Worm (Caenorhabditis elegans): Measurements from ENCODE around the gene sart-3.
A peak's percentile ranks its signal among the peaks of the same experiment; 100 is the strongest.

Gene sart-3

DNA sequence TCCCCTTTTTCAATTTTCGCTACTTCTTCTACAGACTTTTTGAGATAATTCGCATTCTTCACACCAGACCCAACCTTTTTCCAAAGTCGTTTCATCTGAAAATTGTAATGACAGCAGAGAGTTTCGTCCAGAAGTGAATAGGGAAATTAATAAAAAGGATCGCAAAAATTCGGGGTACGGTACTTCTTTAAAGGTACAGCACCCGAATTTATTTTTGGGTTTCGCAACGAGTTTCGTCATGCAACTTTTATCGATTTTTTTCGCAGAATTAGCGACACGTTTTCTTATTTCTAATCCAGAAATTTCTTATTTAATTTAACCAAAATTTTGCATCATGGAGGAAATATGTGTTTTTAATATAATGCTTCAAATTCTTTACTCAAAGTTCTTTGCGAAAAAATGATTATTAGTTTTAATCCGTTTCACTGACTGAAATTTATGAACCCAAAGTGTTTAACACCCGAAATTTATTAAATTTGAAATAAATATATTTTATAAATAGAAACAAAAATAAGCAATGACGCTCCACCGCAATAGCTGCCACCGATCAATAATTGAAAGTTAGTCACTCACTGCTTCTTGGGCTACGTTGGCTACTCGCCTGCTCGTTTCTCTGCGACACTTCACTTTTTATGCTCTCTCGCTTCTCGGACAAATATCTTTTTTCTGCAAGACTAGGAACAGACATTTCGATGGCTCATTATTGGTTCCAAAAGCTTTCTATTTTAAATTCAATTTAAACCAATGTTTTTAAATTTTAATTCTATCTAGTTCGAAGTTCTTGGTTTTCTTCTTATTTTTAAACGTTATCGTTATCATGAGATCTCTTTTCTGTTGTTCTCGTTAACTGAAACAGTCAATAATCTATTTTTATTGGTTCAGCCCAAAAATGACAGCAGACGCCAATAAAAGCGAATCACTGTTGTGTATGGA, 34.3 kb downstream of the sart-3 start, which contains the start of the genes B0035.15 and dnj-1 (continued):
- TF ChIP-seq C16A3.4 (tag; optimal IDR thresholded peaks at IDR 0.05) (peak; percentile 30), snu-23 (GFP tag; optimal IDR thresholded peaks at IDR 0.05) (peak; percentile 30), elt-2 (tag; optimal IDR thresholded peaks at IDR 0.05) (no peak), unc-130 (tag; optimal IDR thresholded peaks at IDR 0.05) (peak; percentile 16), ceh-90 (tag; optimal IDR thresholded peaks at IDR 0.05) (no peak), efl-3 (GFP tag; optimal IDR thresholded peaks at IDR 0.05) (no peak)

DNA sequence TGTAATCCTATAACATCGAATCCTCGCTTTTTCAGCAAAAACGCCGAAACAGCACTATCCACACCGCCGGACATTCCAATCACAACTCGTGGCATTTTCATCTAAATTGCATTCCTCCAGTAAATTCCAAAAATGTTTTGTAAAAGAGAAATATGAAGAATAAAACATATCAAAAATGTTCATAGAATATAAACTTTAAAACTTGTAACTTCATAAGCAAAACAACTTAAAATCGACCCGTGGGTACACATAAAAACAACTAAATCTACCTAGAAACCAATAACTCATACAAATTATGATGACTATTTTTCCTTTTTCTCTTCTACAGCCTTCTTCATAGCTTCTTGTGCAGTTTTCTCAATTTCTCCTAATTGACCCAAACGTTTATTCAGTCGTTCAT, 36.0 kb downstream of the sart-3 start, which contains the start of gene mttu-1:
Gene mttu-1, minus strand, starts transcription at position 101 of the 400 bp plus-strand sequence.
- TF ChIP-seq mep-1 (tag; optimal IDR thresholded peaks at IDR 0.05) = no peak
- TF ChIP-seq lin-35 (GFP tag; optimal IDR thresholded peaks at IDR 0.05) = no peak

DNA sequence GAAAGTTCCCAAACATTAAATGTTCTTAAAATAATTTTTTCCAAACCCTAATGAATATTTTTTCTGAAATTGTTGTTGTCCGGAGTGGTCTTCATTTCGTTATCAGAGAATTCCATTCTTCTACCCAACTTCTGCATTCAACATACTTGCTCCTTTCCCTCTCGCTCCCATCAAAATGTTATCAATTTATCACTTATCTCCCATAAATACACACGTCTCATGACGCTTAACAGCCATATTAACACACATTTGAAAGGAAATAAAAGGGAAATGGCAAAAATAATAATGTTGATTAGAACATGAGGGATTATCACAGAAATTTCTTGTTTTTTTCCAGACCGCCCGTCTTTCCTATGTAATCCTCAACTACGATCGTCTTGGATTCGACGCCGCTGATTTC, 43.8 kb downstream of the sart-3 start:
- TF ChIP-seq tlp-1 (tag; optimal IDR thresholded peaks at IDR 0.05) (no peak), elt-2 (tag; optimal IDR thresholded peaks at IDR 0.05) (peak; percentile 91), lin-14 (GFP tag; optimal IDR thresholded peaks at IDR 0.05) (peak; percentile 6), unc-62 (GFP tag; optimal IDR thresholded peaks at IDR 0.05) (no peak), fkh-10 (GFP tag; optimal IDR thresholded peaks at IDR 0.05) (no peak), C16A3.4 (tag; optimal IDR thresholded peaks at IDR 0.05) (no peak), snu-23 (GFP tag; optimal IDR thresholded peaks at IDR 0.05) (no peak), lin-35 (GFP tag; optimal IDR thresholded peaks at IDR 0.05) (peak in 1 of 2 experiments; percentile 46), pqm-1 (tag; optimal IDR thresholded peaks at IDR 0.05) (peak; percentile 83), unc-30 (tag; optimal IDR thresholded peaks at IDR 0.05) (no peak)

DNA sequence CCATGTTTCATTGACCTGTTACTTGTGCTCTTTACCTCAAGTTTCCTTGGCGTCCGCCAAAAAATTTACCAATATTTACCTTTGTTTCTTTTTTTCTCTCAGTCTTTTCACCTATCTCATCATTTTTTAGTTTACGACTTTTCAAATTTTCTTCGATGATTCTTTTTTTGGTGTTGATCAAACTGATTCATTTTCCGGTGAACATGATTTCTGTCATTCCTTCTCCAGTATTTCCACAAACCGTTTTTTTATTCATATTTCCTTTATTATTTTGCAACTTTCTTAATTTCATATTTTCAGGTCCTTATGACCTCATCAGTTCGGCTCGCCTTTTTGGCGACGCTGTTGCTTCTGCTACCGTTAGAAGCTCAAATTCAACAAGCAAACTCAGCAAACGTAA, 45.3 kb downstream of the sart-3 start, which contains the start of gene F54D1.6:
Gene F54D1.6, plus strand, starts transcription at position 301 of the 400 bp plus-strand sequence.
- TF ChIP-seq ztf-11 (tag; optimal IDR thresholded peaks at IDR 0.05) (no peak), pag-3 (tag; optimal IDR thresholded peaks at IDR 0.05; ENCODE audit: borderline replicate concordance, insufficient read depth) (no peak), efl-1 (optimal IDR thresholded peaks at IDR 0.05) (no peak), efl-1 (GFP tag; optimal IDR thresholded peaks at IDR 0.05 in 1 of 2) (peak in 1 of 2 experiments; percentile 58), Y116A8C.19 (tag; optimal IDR thresholded peaks at IDR 0.05; ENCODE audit: borderline replicate concordance) (no peak), tlp-1 (tag; optimal IDR thresholded peaks at IDR 0.05) (no peak), dpl-1 (GFP tag; optimal IDR thresholded peaks at IDR 0.05) (no peak), mep-1 (tag; optimal IDR thresholded peaks at IDR 0.05) (no peak)

DNA sequence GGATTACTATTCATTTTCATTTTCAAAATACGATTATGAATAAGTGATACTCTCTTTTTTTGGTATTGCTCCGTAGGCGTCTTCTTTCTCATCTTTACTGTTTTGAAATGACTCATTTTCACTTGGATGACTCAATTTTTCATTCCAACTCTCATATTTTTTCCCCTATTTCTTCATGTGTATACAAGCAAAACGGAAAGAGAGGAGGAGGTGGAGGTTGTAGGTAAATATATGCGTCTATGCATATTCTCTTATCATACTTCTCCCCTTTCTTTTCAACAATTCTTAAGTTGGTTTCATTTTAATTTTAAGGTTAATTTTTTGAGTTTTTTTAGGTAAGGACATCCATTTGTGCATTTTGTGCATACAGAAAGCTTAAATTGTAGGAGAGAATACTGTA, 46.7 kb downstream of the sart-3 start:
- no peak for TF ChIP-seq xbp-1 (tag; optimal IDR thresholded peaks at IDR 0.05)
- peak; percentile 3 for TF ChIP-seq elt-2 (tag; optimal IDR thresholded peaks at IDR 0.05)
- TF ChIP-seq efl-1 (optimal IDR thresholded peaks at IDR 0.05) = no peak
- peak in 1 of 2 experiments; percentile 55 for TF ChIP-seq efl-1 (GFP tag; optimal IDR thresholded peaks at IDR 0.05 in 1 of 2)

DNA sequence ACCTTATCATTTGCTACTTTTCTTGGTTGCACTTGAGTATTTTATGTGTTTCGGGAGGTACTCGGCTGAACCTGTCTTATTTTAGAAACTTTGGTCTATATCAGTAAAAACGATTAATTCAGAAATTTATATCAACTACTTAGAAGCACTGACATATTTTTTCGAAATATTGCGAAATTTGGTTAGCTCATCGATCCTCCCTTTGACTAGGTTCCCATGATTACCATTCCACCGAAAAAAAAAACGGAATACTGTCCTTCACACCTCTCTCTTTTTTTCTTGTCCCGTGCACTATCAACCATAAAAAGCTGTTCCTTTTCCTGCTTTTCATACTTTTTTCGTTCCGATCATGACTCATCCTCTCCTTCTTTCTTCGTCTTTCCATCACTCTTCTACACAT, 47.5 kb downstream of the sart-3 start:
- TF ChIP-seq jun-1 (tag; optimal IDR thresholded peaks at IDR 0.05) (no peak), grh-1 (GFP tag; IDR thresholded peaks at IDR 0.05) (no peak), hlh-4 (tag; optimal IDR thresholded peaks at IDR 0.05) (no peak), lin-15B (tag; optimal IDR thresholded peaks at IDR 0.05) (no peak), swsn-7 (tag; optimal IDR thresholded peaks at IDR 0.05) (no peak), snu-23 (GFP tag; optimal IDR thresholded peaks at IDR 0.05) (no peak)

DNA sequence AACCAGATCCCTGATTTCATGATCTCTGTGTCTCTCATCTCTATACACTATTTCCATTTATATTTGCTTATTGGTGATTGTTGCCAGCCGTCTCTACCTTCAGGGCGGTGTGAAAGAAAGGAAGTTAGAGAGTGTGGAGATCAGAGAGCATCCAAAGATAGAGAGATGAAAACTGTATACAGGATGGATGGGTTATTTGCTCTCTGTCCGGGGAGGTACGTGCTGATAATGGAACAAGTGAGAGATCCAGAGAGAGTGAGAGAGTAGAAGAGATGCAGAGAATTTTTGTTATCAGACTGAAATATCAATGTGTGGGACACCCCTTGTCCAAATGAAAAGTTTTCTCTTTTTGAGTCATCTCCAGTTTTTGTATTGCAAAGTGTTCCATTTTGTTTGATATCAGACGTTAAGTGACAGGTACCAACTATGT, 48.7 kb downstream of the sart-3 start:
- TF ChIP-seq mdl-1 (tag; optimal IDR thresholded peaks at IDR 0.05) (peak in 1 of 2 experiments; percentile 25), hpl-2 (GFP tag; optimal IDR thresholded peaks at IDR 0.05) (no peak), sup-37 (GFP tag; optimal IDR thresholded peaks at IDR 0.05) (peak; percentile 6), tlp-1 (tag; optimal IDR thresholded peaks at IDR 0.05) (no peak), tbx-2 (tag; optimal IDR thresholded peaks at IDR 0.05) (peak; percentile 63), lin-35 (GFP tag; optimal IDR thresholded peaks at IDR 0.05) (peak in 1 of 2 experiments; percentile 48), nhr-90 (tag; optimal IDR thresholded peaks at IDR 0.05; ENCODE audit: poor library complexity) (peak; percentile 50), snpc-4 (tag; optimal IDR thresholded peaks at IDR 0.05) (no peak), nhr-85 (tag) (no peak), pag-3 (tag; optimal IDR thresholded peaks at IDR 0.05; ENCODE audit: borderline replicate concordance, insufficient read depth) (no peak), jun-1 (tag; optimal IDR thresholded peaks at IDR 0.05) (peak; percentile 46), irx-1 (tag; optimal IDR thresholded peaks at IDR 0.05) (no peak), elt-2 (tag; optimal IDR thresholded peaks at IDR 0.05) (peak; percentile 85), ceh-82 (tag; optimal IDR thresholded peaks at IDR 0.05) (peak in 1 of 3 experiments; percentile 1), efl-1 (optimal IDR thresholded peaks at IDR 0.05) (peak in 1 of 2 experiments; percentile 13), efl-1 (GFP tag; optimal IDR thresholded peaks at IDR 0.05 in 1 of 2) (peak in 1 of 2 experiments; percentile 89), pqm-1 (tag; optimal IDR thresholded peaks at IDR 0.05) (peak; percentile 28), nhr-20 (tag; optimal IDR thresholded peaks at IDR 0.05) (peak; percentile 37)

Measured in whole organism, L1 larva.